Worm (Caenorhabditis elegans): ENCODE measurements around the gene Y53G8AL.3.

The Y53G8AL.3 gene

DNA sequence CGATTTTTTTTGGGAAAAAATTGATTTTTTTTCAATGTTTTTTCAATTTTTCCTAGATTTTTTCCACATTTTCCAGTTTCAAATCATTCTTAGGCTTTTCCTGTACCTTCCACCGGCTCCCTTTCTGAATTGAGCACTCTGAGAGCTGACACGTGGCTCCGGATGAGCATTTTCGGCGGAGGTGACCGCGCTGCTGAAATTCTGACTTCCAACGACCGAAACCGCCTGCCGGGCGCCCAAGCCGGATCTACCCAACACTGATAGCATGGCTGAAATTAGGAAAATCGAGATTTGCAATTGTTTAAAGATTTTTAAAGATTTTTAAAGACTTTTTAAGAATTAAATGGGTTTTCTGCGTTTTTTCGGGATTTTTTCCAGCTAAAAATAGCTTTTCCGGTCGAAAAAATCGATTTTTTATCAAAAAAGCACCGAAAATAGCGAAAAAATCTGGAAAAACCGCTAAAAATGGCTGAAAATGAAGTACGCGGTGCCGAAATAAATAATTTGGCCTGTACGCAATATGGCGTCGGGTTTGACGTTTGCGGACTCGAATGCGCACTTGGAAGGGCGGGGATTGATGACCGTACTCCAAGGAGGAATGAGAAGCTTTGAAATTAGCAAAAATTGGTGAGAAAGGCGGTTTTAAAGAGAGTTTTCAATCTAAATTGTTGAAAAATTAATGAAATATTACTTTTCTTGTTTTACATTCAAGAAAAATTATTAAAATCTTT is 4.5 kb downstream of the Y53G8AL.3 start, which contains the start of gene nduf-9:
Gene nduf-9, minus strand, starts transcription at position 269 of the 731 bp plus-strand sequence.
- TF ChIP-seq ces-1 (GFP tag; optimal IDR thresholded peaks at IDR 0.05) (peak; percentile 53), elt-1 (tag; optimal IDR thresholded peaks at IDR 0.05; ENCODE audit: borderline replicate concordance, insufficient read depth) (no peak), lin-13 (tag; optimal IDR thresholded peaks at IDR 0.05) (peak; percentile 65), sem-2 (GFP tag; optimal IDR thresholded peaks at IDR 0.05) (no peak), drap-1 (GFP tag; optimal IDR thresholded peaks at IDR 0.05) (no peak), nhr-28 (tag; optimal IDR thresholded peaks at IDR 0.05) (no peak), pha-4 (tag; optimal IDR thresholded peaks at IDR 0.05) (peak; percentile 9), M03D4.4 (tag; optimal IDR thresholded peaks at IDR 0.05) (no peak), lin-32 (GFP tag; optimal IDR thresholded peaks at IDR 0.05) (no peak), lsy-2 (tag; optimal IDR thresholded peaks at IDR 0.05) (peak; percentile 94), tbx-8 (GFP tag; optimal IDR thresholded peaks at IDR 0.05) (no peak), ceh-83 (GFP tag; optimal IDR thresholded peaks at IDR 0.05) (no peak), sptf-1 (tag; optimal IDR thresholded peaks at IDR 0.05) (no peak), mls-2 (tag; optimal IDR thresholded peaks at IDR 0.05) (no peak), elt-3 (tag; optimal IDR thresholded peaks at IDR 0.05) (no peak), nhr-237 (tag; optimal IDR thresholded peaks at IDR 0.05) (no peak), snpc-4 (tag; optimal IDR thresholded peaks at IDR 0.05) (no peak), ceh-39 (tag; optimal IDR thresholded peaks at IDR 0.05) (no peak), mep-1 (tag; optimal IDR thresholded peaks at IDR 0.05) (peak; percentile 2), nhr-2 (tag; optimal IDR thresholded peaks at IDR 0.05) (no peak), bed-3 (GFP tag; optimal IDR thresholded peaks at IDR 0.05) (no peak), nhr-76 (tag; optimal IDR thresholded peaks at IDR 0.05) (no peak), flh-1 (GFP tag; optimal IDR thresholded peaks at IDR 0.05) (no peak), blmp-1 (tag; optimal IDR thresholded peaks at IDR 0.05) (no peak), zip-8 (tag; optimal IDR thresholded peaks at IDR 0.05) (no peak), nhr-12 (tag; optimal IDR thresholded peaks at IDR 0.05) (no peak), hlh-1 (tag; optimal IDR thresholded peaks at IDR 0.05) (peak; percentile 18), ztf-11 (tag; optimal IDR thresholded peaks at IDR 0.05) (no peak), unc-62 (GFP tag; optimal IDR thresholded peaks at IDR 0.05) (no peak), ceh-43 (GFP tag; optimal IDR thresholded peaks at IDR 0.05) (no peak)

DNA sequence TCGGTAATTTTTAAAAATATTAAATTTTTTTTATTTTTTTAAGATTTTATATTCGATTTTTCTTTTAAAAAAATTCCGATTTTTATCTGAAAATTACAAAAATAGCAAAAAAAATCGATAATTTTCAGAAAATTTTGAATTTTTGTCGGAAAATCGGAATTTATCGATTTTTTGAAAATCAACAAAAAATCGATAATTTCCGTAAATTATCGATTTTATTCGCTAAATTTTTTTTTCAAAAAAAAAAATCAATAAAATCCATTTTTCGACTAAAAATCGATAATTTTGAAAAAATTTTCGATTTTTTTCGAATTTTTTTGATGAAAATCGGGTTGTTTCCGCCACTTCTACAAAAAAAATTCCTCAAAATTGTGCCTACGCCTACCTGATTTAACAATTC is 10.6 kb downstream of the Y53G8AL.3 start:
- TF ChIP-seq drap-1 (GFP tag; optimal IDR thresholded peaks at IDR 0.05) = no peak
- TF ChIP-seq mls-2 (tag; optimal IDR thresholded peaks at IDR 0.05) = no peak
- TF ChIP-seq ztf-11 (tag; optimal IDR thresholded peaks at IDR 0.05) = no peak
- TF ChIP-seq sem-2 (GFP tag; optimal IDR thresholded peaks at IDR 0.05) = no peak
- no peak for TF ChIP-seq lin-32 (GFP tag; optimal IDR thresholded peaks at IDR 0.05)
- TF ChIP-seq tbx-8 (GFP tag; optimal IDR thresholded peaks at IDR 0.05) = no peak
- no peak for TF ChIP-seq bed-3 (GFP tag; optimal IDR thresholded peaks at IDR 0.05)
- TF ChIP-seq pha-4 (tag; optimal IDR thresholded peaks at IDR 0.05) = no peak
- TF ChIP-seq nhr-2 (tag; optimal IDR thresholded peaks at IDR 0.05) = no peak
- TF ChIP-seq nhr-12 (tag; optimal IDR thresholded peaks at IDR 0.05) = no peak
- no peak for TF ChIP-seq ceh-39 (tag; optimal IDR thresholded peaks at IDR 0.05)
- no peak for TF ChIP-seq hlh-1 (tag; optimal IDR thresholded peaks at IDR 0.05)
- TF ChIP-seq ceh-43 (GFP tag; optimal IDR thresholded peaks at IDR 0.05) = no peak
- no peak for TF ChIP-seq elt-1 (tag; optimal IDR thresholded peaks at IDR 0.05; ENCODE audit: borderline replicate concordance, insufficient read depth)
- TF ChIP-seq nhr-237 (tag; optimal IDR thresholded peaks at IDR 0.05) = no peak
- no peak for TF ChIP-seq cnd-1 (tag; optimal IDR thresholded peaks at IDR 0.05)
- TF ChIP-seq lsy-2 (tag; optimal IDR thresholded peaks at IDR 0.05) = no peak
- no peak for TF ChIP-seq mab-5 (tag; optimal IDR thresholded peaks at IDR 0.05)
- no peak for TF ChIP-seq ceh-83 (GFP tag; optimal IDR thresholded peaks at IDR 0.05)

DNA sequence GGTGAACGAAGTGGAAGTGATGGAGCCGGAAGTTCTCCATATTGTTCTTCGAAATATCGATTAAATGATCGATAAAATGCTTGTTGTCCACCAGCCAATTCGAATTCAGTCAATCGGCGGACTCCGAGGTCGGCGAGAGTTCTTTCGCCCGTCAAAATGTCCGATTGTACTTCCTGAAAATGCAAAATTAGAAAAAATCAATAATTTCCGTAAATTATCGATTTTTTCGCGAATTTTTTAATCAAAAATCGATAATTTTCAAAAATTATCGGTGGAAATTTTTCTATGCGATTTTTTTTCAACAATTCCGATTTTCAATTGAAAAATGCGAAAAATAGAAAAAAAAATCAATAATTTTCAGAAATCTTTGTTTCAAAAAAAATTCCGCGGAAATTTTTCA is 11.0 kb downstream of the Y53G8AL.3 start:
- TF ChIP-seq snpc-4 (tag; optimal IDR thresholded peaks at IDR 0.05) (no peak), ceh-39 (tag; optimal IDR thresholded peaks at IDR 0.05) (no peak), unc-120 (tag; optimal IDR thresholded peaks at IDR 0.05; ENCODE audit: poor library complexity, severe bottlenecking) (no peak), drap-1 (GFP tag; optimal IDR thresholded peaks at IDR 0.05) (no peak), unc-39 (tag; optimal IDR thresholded peaks at IDR 0.05) (no peak), blmp-1 (tag; optimal IDR thresholded peaks at IDR 0.05) (no peak), ceh-43 (GFP tag; optimal IDR thresholded peaks at IDR 0.05) (no peak), nhr-12 (tag; optimal IDR thresholded peaks at IDR 0.05) (no peak), M03D4.4 (tag; optimal IDR thresholded peaks at IDR 0.05) (no peak)

All from whole organism, mixed stage, embryonic.